Worm (Caenorhabditis elegans): Measurements from ENCODE around the gene Y43C5A.3.

DNA sequence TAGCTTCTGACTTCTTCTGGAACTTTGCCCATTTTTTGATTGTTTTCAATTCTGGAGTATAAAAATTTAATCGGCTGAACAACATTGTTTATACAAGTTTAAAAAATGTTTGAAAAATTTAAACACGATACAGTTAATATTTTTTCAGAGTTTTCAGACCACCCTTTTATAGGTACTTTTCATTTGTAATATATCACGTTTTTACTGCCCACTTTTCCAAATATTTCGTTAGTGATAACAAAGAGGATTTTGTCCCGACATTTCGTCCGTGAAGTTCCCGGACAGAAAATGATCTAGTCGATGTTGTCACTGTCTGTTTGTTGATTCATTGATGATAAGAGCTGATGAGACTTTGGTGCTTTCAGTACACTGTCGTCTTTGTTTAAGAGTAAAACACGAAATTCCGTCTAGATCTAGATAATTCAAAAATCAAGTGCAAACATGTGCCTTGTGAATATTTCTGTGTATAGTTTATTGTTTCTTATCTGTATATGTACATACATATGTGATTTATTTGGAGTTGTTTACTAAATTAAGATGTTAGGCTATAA is 38.5 kb upstream of the Y43C5A.3 start, which contains the start of gene ech-9:
- TF ChIP-seq jun-1 (tag; optimal IDR thresholded peaks at IDR 0.05) (no peak), mdl-1 (tag; optimal IDR thresholded peaks at IDR 0.05) (no peak)

All from whole organism, L4 larva.